Worm (Caenorhabditis elegans): ENCODE results near the gene gldi-2.

Gene gldi-2

DNA sequence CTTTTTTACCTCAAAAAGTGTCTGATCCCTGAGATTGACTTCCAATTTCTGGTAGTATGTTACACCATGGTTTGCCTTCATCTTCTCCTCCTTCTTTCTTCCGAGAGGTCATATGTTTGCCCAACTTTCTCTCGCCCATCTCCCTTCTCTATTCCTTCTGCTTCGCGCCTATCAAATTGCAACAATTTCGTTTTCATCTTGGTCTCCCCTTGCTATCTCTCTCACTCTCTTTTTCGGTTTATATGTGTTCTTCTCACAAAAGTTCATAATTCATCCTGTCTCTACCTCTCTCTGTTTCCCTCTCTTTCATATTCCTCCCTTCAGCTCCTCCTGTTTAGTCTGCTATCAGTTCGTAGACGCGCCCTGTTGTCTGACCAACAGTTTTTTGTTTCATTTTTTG lies 43.5 kb downstream of the gldi-2 start (continued):
- TF ChIP-seq F49E8.2 (tag; optimal IDR thresholded peaks at IDR 0.05; ENCODE audit: borderline replicate concordance) = no peak
- no peak for TF ChIP-seq lim-7 (GFP tag; IDR thresholded peaks at IDR 0.05)

DNA sequence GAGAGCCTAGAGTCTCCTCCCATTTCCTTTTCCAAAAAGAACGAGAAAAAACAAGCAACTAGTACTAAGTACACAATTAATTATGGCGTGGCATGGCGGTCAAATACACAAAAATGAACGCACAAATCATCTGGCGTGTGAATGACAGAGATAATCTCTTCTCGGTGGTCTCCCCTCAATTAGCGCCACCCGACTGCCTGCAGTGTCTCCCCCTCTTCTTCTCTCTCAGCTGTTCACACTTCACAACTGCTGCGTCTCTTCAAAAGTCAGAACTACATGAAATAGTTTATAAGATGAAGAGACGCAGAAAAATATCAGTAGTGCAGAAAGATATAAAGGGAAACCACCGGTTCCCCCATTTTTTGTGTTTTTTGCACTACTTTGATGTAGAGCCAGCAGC lies 44.2 kb downstream of the gldi-2 start:
- TF ChIP-seq pha-4 (GFP tag; IDR thresholded peaks at IDR 0.05) = peak; percentile 51; the same call in 1 of the 2 replicates
- no peak for TF ChIP-seq pha-4 (tag; optimal IDR thresholded peaks at IDR 0.05)
- TF ChIP-seq nhr-28 (tag; optimal IDR thresholded peaks at IDR 0.05) = peak; percentile 74
- TF ChIP-seq nhr-11 (tag; optimal IDR thresholded peaks at IDR 0.05) = peak; percentile 66
- TF ChIP-seq dmd-6 (GFP tag; IDR thresholded peaks at IDR 0.05) = peak; percentile 69
- TF ChIP-seq mdl-1 (tag; optimal IDR thresholded peaks at IDR 0.05) = peak; percentile 46 to 82
- TF ChIP-seq mep-1 (tag; optimal IDR thresholded peaks at IDR 0.05) = peak; percentile 62
- no peak for TF ChIP-seq snpc-4 (tag; optimal IDR thresholded peaks at IDR 0.05)
- peak; percentile 68 for TF ChIP-seq hlh-30 (tag; optimal IDR thresholded peaks at IDR 0.05; ENCODE audit: insufficient read depth)
- TF ChIP-seq hlh-11 (tag; optimal IDR thresholded peaks at IDR 0.05) = peak; percentile 91
- TF ChIP-seq ceh-20 (GFP tag; IDR thresholded peaks at IDR 0.05) = 0 out of 2 replicates have a peak, but pooled peaks have one; percentile 53
- peak; percentile 54; the same call in 1 of the 2 replicates for TF ChIP-seq hmg-1.1 (GFP tag; IDR thresholded peaks at IDR 0.05)
- peak; percentile 43 for TF ChIP-seq mes-2 (tag; optimal IDR thresholded peaks at IDR 0.05; ENCODE audit: poor library complexity, severe bottlenecking)
- TF ChIP-seq dve-1 (tag; optimal IDR thresholded peaks at IDR 0.05; ENCODE audit: insufficient read depth) = peak; percentile 67
- peak; percentile 43; the same call in 1 of the 2 replicates for TF ChIP-seq ctbp-1 (GFP tag; IDR thresholded peaks at IDR 0.05)
- TF ChIP-seq zfp-3 (GFP tag; conservative IDR thresholded peaks at IDR 0.05) = no peak
- TF ChIP-seq lsy-2 (tag; optimal IDR thresholded peaks at IDR 0.05) = peak; percentile 48 to 51
- peak; percentile 36; the same call in 1 of the 2 replicates for TF ChIP-seq madf-9 (GFP tag; conservative IDR thresholded peaks at IDR 0.05)
- TF ChIP-seq T26A8.4 (GFP tag; IDR thresholded peaks at IDR 0.05) = no peak
- peak; percentile 19 for TF ChIP-seq cey-2 (tag; optimal IDR thresholded peaks at IDR 0.05; ENCODE audit: borderline replicate concordance, insufficient read depth)
- peak; percentile 69 for TF ChIP-seq mxl-3 (GFP tag; optimal IDR thresholded peaks at IDR 0.05)
- no peak for TF ChIP-seq daf-16 (GFP tag; optimal IDR thresholded peaks at IDR 0.05)
- peak; percentile 23 for TF ChIP-seq daf-16 (tag; optimal IDR thresholded peaks at IDR 0.05)
- peak; percentile 36 for TF ChIP-seq rbr-2 (tag; optimal IDR thresholded peaks at IDR 0.05)
- no peak for TF ChIP-seq vab-7 (GFP tag; IDR thresholded peaks at IDR 0.05)
- no peak for TF ChIP-seq Y75B8A.6 (GFP tag; IDR thresholded peaks at IDR 0.05)
- no peak for TF ChIP-seq Y48G9A.11 (GFP tag; IDR thresholded peaks at IDR 0.05)
- peak; percentile 90 for TF ChIP-seq tra-1 (GFP tag; IDR thresholded peaks at IDR 0.05)
- no peak for TF ChIP-seq lin-15B (tag; optimal IDR thresholded peaks at IDR 0.05)

DNA sequence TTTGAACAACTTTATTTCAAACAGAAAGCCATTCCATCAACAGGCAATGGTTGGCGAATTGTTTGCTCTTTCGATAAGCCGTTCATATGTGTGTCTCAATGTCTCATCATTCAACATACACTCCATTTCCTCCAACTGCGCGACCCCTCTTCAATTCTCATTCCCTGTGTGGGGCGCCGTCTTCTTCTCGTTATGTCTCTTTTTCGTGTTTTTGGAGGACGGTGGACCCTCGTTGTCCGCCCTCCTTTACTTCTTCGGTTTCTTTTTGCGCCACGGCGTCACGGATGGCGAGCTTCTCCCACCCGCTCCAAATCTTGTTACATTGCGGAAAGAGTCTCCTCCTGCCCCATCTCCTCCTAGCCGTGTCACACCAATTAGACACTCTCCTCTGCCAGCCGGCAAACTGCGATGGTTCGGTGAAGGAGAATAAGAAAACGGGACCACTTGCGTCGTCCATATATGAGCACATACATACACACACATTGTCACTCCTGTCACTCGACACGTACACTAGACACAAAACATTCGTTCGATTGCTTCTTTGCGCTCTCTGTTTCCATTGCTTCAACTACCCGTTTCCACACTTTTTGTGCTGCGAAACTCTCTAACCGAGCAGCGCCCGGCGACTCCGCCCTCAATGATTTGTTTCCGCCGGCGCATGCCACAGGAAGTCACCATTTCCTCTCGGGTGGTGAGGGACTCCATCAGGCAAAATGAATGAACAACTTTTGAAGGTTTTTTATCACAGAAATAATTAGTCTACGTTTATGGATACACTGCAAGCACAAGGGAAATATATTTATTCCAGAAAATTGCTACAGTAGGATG lies 45.1 kb downstream of the gldi-2 start:
- no peak for TF ChIP-seq nhr-111 (GFP tag; optimal IDR thresholded peaks at IDR 0.05)
- peak; percentile 7 for TF ChIP-seq mep-1 (tag; optimal IDR thresholded peaks at IDR 0.05)
- TF ChIP-seq lin-38 (GFP tag; IDR thresholded peaks at IDR 0.05) = no peak
- TF ChIP-seq lin-1 (GFP tag; IDR thresholded peaks at IDR 0.05) = no peak
- TF ChIP-seq mdl-1 (tag; optimal IDR thresholded peaks at IDR 0.05) = no peak
- no peak for TF ChIP-seq ceh-32 (tag; optimal IDR thresholded peaks at IDR 0.05; ENCODE audit: poor library complexity)
- TF ChIP-seq Y48G9A.11 (GFP tag; IDR thresholded peaks at IDR 0.05) = no peak
- no peak for TF ChIP-seq nhr-48 (tag; optimal IDR thresholded peaks at IDR 0.05)
- peak; percentile 21 for TF ChIP-seq fkh-10 (GFP tag; optimal IDR thresholded peaks at IDR 0.05)
- TF ChIP-seq php-3 (GFP tag; IDR thresholded peaks at IDR 0.05) = no peak
- no peak for TF ChIP-seq ama-1 (optimal IDR thresholded peaks at IDR 0.05)
- TF ChIP-seq R02D3.7 (tag; optimal IDR thresholded peaks at IDR 0.05) = no peak
- no peak for TF ChIP-seq unc-39 (tag; optimal IDR thresholded peaks at IDR 0.05)
- no peak for TF ChIP-seq mxl-3 (GFP tag; optimal IDR thresholded peaks at IDR 0.05)
- peak; percentile 49 for TF ChIP-seq aha-1 (tag)
- TF ChIP-seq unc-62 (GFP tag; optimal IDR thresholded peaks at IDR 0.05 in 1 of 2) = peak in 1 of 2 experiments; percentile 98
- TF ChIP-seq unc-62 (tag; optimal IDR thresholded peaks at IDR 0.05) = no peak
- TF ChIP-seq sdz-12 (GFP tag; optimal IDR thresholded peaks at IDR 0.05) = peak; percentile 9
- TF ChIP-seq dmd-8 (GFP tag; IDR thresholded peaks at IDR 0.05) = no peak
- TF ChIP-seq rbr-2 (tag; optimal IDR thresholded peaks at IDR 0.05) = peak; percentile 5
- TF ChIP-seq vab-7 (GFP tag; IDR thresholded peaks at IDR 0.05) = 0 out of 2 replicates have a peak, but pooled peaks have one; percentile 19
- peak; percentile 59; the same call in 1 of the 2 replicates for TF ChIP-seq set-16 (GFP tag; IDR thresholded peaks at IDR 0.05)
